Fruit fly (Drosophila melanogaster) Kc167 (cell line): ENCODE measurements around the gene CG9427.

Experiments used
- Myc ChIP-seq: fragments of >200 bp; optimal IDR thresholded peaks from 2 replicates; lab custom pipeline; 2017; ENCODE audit warnings: missing external identifiers
- Sin3A ChIP-seq: fragments of >200 bp; optimal IDR thresholded peaks from 2 replicates; lab custom pipeline; 2018; ENCODE audit warnings: missing external identifiers
- h ChIP-seq: fragments of >200 bp; optimal IDR thresholded peaks from 3 replicates; lab custom pipeline; 2018; ENCODE audit warnings: missing external identifiers
- insv ChIP-seq: fragments of >200 bp; optimal IDR thresholded peaks from 3 replicates; lab custom pipeline; 2018; ENCODE audit warnings: missing external identifiers
- psq ChIP-seq: fragments of >200 bp; optimal IDR thresholded peaks from 2 replicates; lab custom pipeline; 2017; ENCODE audit warnings: missing external identifiers
- ttk ChIP-seq: sonication (Bioruptor generic); optimal IDR thresholded peaks from 2 replicates; lab custom pipeline; 2017; ENCODE audit warnings: missing external identifiers

CG9427 gene

dm6 chr3R:9594251-9594581 lies 32.5 kb downstream of the CG9427 start:
- TF ChIP-seq insv (lab: Kevin White, UChicago) (no peak), ttk (lab: Kevin White, UChicago) (no peak)

dm6 chr3R:9593408-9594250 lies 33.1 kb downstream of the CG9427 start:
- TF ChIP-seq Sin3A (lab: Kevin White, UChicago), result no peak
- TF ChIP-seq Myc (lab: Kevin White, UChicago), result no peak
- TF ChIP-seq h (lab: Kevin White, UChicago), result no peak
- TF ChIP-seq psq, result no peak
- TF ChIP-seq insv (lab: Kevin White, UChicago), result no peak
- TF ChIP-seq ttk (lab: Kevin White, UChicago), result no peak

- TF ChIP-seq psq (no peak), Myc (lab: Kevin White, UChicago) (no peak), ttk (lab: Kevin White, UChicago) (no peak), insv (lab: Kevin White, UChicago) (no peak), h (lab: Kevin White, UChicago) (no peak), Sin3A (lab: Kevin White, UChicago) (no peak)
Measured at dm6 chr3R:9591769-9592388, 34.9 kb downstream of the CG9427 start.

- TF ChIP-seq Sin3A (lab: Kevin White, UChicago) (no peak), h (lab: Kevin White, UChicago) (no peak), ttk (lab: Kevin White, UChicago) (no peak), Myc (lab: Kevin White, UChicago) (no peak), psq (no peak)
Measured at dm6 chr3R:9590952-9591532, 35.7 kb downstream of the CG9427 start, which contains the start of the genes bocks and CG8312. Gene bocks, minus strand, starts transcription at chr3R:9591002. Gene CG8312, plus strand, starts transcription at chr3R:9591309.

- TF ChIP-seq ttk (lab: Kevin White, UChicago), result no peak
Measured at dm6 chr3R:9586663-9587248, 40.0 kb downstream of the CG9427 start, which contains the start of gene P58IPK. Gene P58IPK, plus strand, starts transcription at chr3R:9586942.

dm6 chr3R:9583122-9583521 lies 43.6 kb downstream of the CG9427 start, which contains the start of gene CG33654:
Gene CG33654, minus strand, starts transcription at chr3R:9583222.
- TF ChIP-seq Myc (lab: Kevin White, UChicago), result no peak
- TF ChIP-seq psq, result no peak
- no peak for TF ChIP-seq h (lab: Kevin White, UChicago)
- TF ChIP-seq ttk (lab: Kevin White, UChicago), result no peak
- TF ChIP-seq Sin3A (lab: Kevin White, UChicago), result no peak
- no peak for TF ChIP-seq insv (lab: Kevin White, UChicago)

- TF ChIP-seq h (lab: Kevin White, UChicago) (no peak), ttk (lab: Kevin White, UChicago) (no peak), insv (lab: Kevin White, UChicago) (no peak)
Measured at dm6 chr3R:9581973-9582372, 44.8 kb downstream of the CG9427 start.

- TF ChIP-seq ttk (lab: Kevin White, UChicago) (no peak), Sin3A (lab: Kevin White, UChicago) (no peak), h (lab: Kevin White, UChicago) (no peak), psq (no peak), insv (lab: Kevin White, UChicago) (no peak), Myc (lab: Kevin White, UChicago) (no peak)
Measured at dm6 chr3R:9581089-9581520, 45.6 kb downstream of the CG9427 start, which contains the start of gene CG8301. Gene CG8301, plus strand, starts transcription at chr3R:9581306.

dm6 chr3R:9577382-9578137 lies 49.2 kb downstream of the CG9427 start, which contains the start of the genes Kap-alpha3 and Son:
Gene Kap-alpha3, minus strand, starts transcription at chr3R:9577733.
Gene Son, plus strand, starts transcription at chr3R:9578042.
- TF ChIP-seq Sin3A (lab: Kevin White, UChicago), result no peak
- TF ChIP-seq h (lab: Kevin White, UChicago), result no peak
